Worm (Caenorhabditis elegans): Measurements from ENCODE around the gene F29A7.3.

DNA sequence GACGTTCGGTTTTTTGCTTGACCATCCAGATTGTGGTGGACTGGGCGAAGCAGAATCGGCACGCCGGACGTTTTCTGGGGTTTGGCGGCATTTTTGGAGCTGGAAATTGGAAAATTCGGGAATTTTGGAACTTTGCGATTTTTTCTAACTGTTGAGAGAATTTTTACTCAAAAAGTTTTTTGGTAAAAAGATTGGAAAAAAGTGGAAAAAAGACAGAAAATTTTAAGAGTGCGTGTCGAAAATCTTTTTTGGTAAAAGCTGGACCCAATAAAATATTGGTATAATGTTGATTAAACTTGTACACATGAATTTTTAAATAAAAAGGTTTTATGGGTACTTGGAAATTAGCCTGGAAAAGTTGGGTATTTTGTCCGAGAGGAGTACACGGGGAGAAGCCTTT lies 10.8 kb upstream of the F29A7.3 start, which contains the start of gene T05A8.7:
- TF ChIP-seq mdl-1 (tag; optimal IDR thresholded peaks at IDR 0.05) (no peak), lin-11 (tag; optimal IDR thresholded peaks at IDR 0.05) (no peak), R02D3.7 (tag; optimal IDR thresholded peaks at IDR 0.05) (no peak), nhr-10 (tag; optimal IDR thresholded peaks at IDR 0.05) (no peak), ama-1 (optimal IDR thresholded peaks at IDR 0.05) (no peak), dmd-4 (tag; optimal IDR thresholded peaks at IDR 0.05) (no peak)

Measured in whole organism, L2 larva.